Comparison of ENCODE assay signal across 8 worm cellular contexts in genomic region chrV:17921423-17921822, ce11.
TF ChIP-seq lines count a peak whose summit lies in the region.

Gene E01B7.2 (plus strand): TSS chrV:17921772.

TF ChIP-seq in whole organism, L1 larva, 84 proteins besides CTCF, POLR2A, EP300 and RAD21 (continues in another document):
- TF ChIP-seq blmp-1 (tag; optimal IDR thresholded peaks at IDR 0.05; lab: Kevin White, UChicago), result peak; percentile 74
- peak; percentile 8 for TF ChIP-seq hpl-2 (GFP tag; optimal IDR thresholded peaks at IDR 0.05; lab: Kevin White, UChicago)
- peak; percentile 42 for TF ChIP-seq fos-1 (tag; optimal IDR thresholded peaks at IDR 0.05; lab: Kevin White, UChicago)
- peak; percentile 80 for TF ChIP-seq dsc-1 (tag; optimal IDR thresholded peaks at IDR 0.05; lab: Kevin White, UChicago)
- peak; percentile 96 for TF ChIP-seq aly-2 (tag; optimal IDR thresholded peaks at IDR 0.05; lab: Kevin White, UChicago)
- peak; percentile 32 for TF ChIP-seq aha-1 (tag; optimal IDR thresholded peaks at IDR 0.05; lab: Kevin White, UChicago)
- TF ChIP-seq zag-1 (tag; optimal IDR thresholded peaks at IDR 0.05; lab: Kevin White, UChicago), result no peak
- TF ChIP-seq dpl-1 (GFP tag; optimal IDR thresholded peaks at IDR 0.05; lab: Kevin White, UChicago), result peak; percentile 97 to 98 (median 98)
- TF ChIP-seq Y116A8C.19 (tag; optimal IDR thresholded peaks at IDR 0.05; lab: Kevin White, UChicago; ENCODE audit: borderline replicate concordance), result no peak
- no peak for TF ChIP-seq pqm-1 (tag; optimal IDR thresholded peaks at IDR 0.05; lab: Kevin White, UChicago)
- TF ChIP-seq sptf-1 (tag; optimal IDR thresholded peaks at IDR 0.05; lab: Kevin White, UChicago), result no peak

TF ChIP-seq in whole organism, L2 larva, 48 proteins besides CTCF, POLR2A, EP300 and RAD21 (continues in another document):
- no peak for TF ChIP-seq nhr-11 (tag; optimal IDR thresholded peaks at IDR 0.05; lab: Kevin White, UChicago)
- TF ChIP-seq mbf-1 (tag; optimal IDR thresholded peaks at IDR 0.05; lab: Kevin White, UChicago), result no peak
- no peak for TF ChIP-seq nhr-77 (tag; optimal IDR thresholded peaks at IDR 0.05; lab: Kevin White, UChicago)
- peak; percentile 21 for TF ChIP-seq skn-1 (tag; optimal IDR thresholded peaks at IDR 0.05; lab: Kevin White, UChicago)
- TF ChIP-seq alr-1 (tag; optimal IDR thresholded peaks at IDR 0.05; lab: Kevin White, UChicago), result no peak
- TF ChIP-seq elt-1 (tag; optimal IDR thresholded peaks at IDR 0.05; lab: Kevin White, UChicago), result no peak
- no peak for TF ChIP-seq nhr-23 (tag; optimal IDR thresholded peaks at IDR 0.05; lab: Kevin White, UChicago)
- peak; percentile 12 for TF ChIP-seq fos-1 (tag; optimal IDR thresholded peaks at IDR 0.05; lab: Kevin White, UChicago)
- peak; percentile 65 for TF ChIP-seq nhr-21 (tag; optimal IDR thresholded peaks at IDR 0.05; lab: Kevin White, UChicago)
- peak; percentile 99 for TF ChIP-seq gmeb-1 (tag; optimal IDR thresholded peaks at IDR 0.05; lab: Kevin White, UChicago)
- TF ChIP-seq unc-39 (tag; optimal IDR thresholded peaks at IDR 0.05; lab: Kevin White, UChicago), result no peak
- TF ChIP-seq ztf-11 (tag; optimal IDR thresholded peaks at IDR 0.05; lab: Kevin White, UChicago), result no peak

TF ChIP-seq in whole organism, L3 larva, 47 proteins besides CTCF, POLR2A, EP300 and RAD21 (continues in another document):
- TF ChIP-seq nhr-77 (tag; optimal IDR thresholded peaks at IDR 0.05; lab: Kevin White, UChicago), result no peak
- TF ChIP-seq ceh-28 (tag; optimal IDR thresholded peaks at IDR 0.05; lab: Kevin White, UChicago), result peak; percentile 64
- TF ChIP-seq hmg-11 (tag; optimal IDR thresholded peaks at IDR 0.05; lab: Kevin White, UChicago), result peak; percentile 48
- no peak for TF ChIP-seq nhr-237 (tag; optimal IDR thresholded peaks at IDR 0.05; lab: Kevin White, UChicago)
- TF ChIP-seq skn-1 (tag; optimal IDR thresholded peaks at IDR 0.05; lab: Kevin White, UChicago), result peak; percentile 96
- TF ChIP-seq ceh-9 (tag; optimal IDR thresholded peaks at IDR 0.05; lab: Kevin White, UChicago), result no peak
- TF ChIP-seq elt-2 (tag; optimal IDR thresholded peaks at IDR 0.05; lab: Kevin White, UChicago), result peak; percentile 21
- no peak for TF ChIP-seq aly-2 (tag; optimal IDR thresholded peaks at IDR 0.05; lab: Kevin White, UChicago)
- TF ChIP-seq snpc-4 (tag; optimal IDR thresholded peaks at IDR 0.05; lab: Kevin White, UChicago), result peak; percentile 47
- peak; percentile 86 for TF ChIP-seq pha-4 (tag; optimal IDR thresholded peaks at IDR 0.05; lab: Kevin White, UChicago)
- TF ChIP-seq fkh-10 (GFP tag; optimal IDR thresholded peaks at IDR 0.05; lab: Kevin White, UChicago), result peak; percentile 24
- TF ChIP-seq ceh-16 (tag; optimal IDR thresholded peaks at IDR 0.05; lab: Kevin White, UChicago), result no peak

TF ChIP-seq in whole organism, L4 larva, 104 proteins besides CTCF, POLR2A, EP300 and RAD21 (continues in another document):
- peak; percentile 61 for TF ChIP-seq mep-1 (tag; optimal IDR thresholded peaks at IDR 0.05; lab: Kevin White, UChicago)
- peak in 1 of 2 experiments; percentile 76 for TF ChIP-seq unc-62 (GFP tag; optimal IDR thresholded peaks at IDR 0.05 in 1 of 2; lab: Kevin White, UChicago)
- no peak for TF ChIP-seq unc-62 (tag; optimal IDR thresholded peaks at IDR 0.05; lab: Kevin White, UChicago)
- peak; percentile 59 for TF ChIP-seq lin-13 (GFP tag; optimal IDR thresholded peaks at IDR 0.05; lab: Kevin White, UChicago)
- peak in 1 of 2 experiments; percentile 88 for TF ChIP-seq lsy-2 (tag; optimal IDR thresholded peaks at IDR 0.05; lab: Kevin White, UChicago)
- peak; percentile 20 for TF ChIP-seq rbr-2 (tag; optimal IDR thresholded peaks at IDR 0.05; lab: Kevin White, UChicago)
- peak; percentile 98 for TF ChIP-seq lin-38 (GFP tag; IDR thresholded peaks at IDR 0.05; lab: Robert Waterston, UW)
- TF ChIP-seq nhr-11 (tag; optimal IDR thresholded peaks at IDR 0.05; lab: Kevin White, UChicago), result peak; percentile 22
- 0 out of 2 replicates have a peak, but pooled peaks have one; percentile 22 for TF ChIP-seq hmg-1.1 (GFP tag; IDR thresholded peaks at IDR 0.05; lab: Robert Waterston, UW)
- TF ChIP-seq daf-16 (GFP tag; optimal IDR thresholded peaks at IDR 0.05; lab: Kevin White, UChicago), result no peak
- peak; percentile 4 for TF ChIP-seq daf-16 (tag; optimal IDR thresholded peaks at IDR 0.05; lab: Kevin White, UChicago)

TF ChIP-seq in whole organism, early embryonic, 17 proteins besides CTCF, POLR2A, EP300 and RAD21:
- TF ChIP-seq ets-7 (tag; optimal IDR thresholded peaks at IDR 0.05; lab: Kevin White, UChicago), result no peak
- peak; percentile 50 for TF ChIP-seq F13C5.2 (tag; optimal IDR thresholded peaks at IDR 0.05; lab: Kevin White, UChicago)

TF ChIP-seq in whole organism, late embryonic, 69 proteins besides CTCF, POLR2A, EP300 and RAD21 (continues in another document):
- TF ChIP-seq unc-55 (GFP tag; optimal IDR thresholded peaks at IDR 0.05; lab: Kevin White, UChicago), result peak; percentile 46
- no peak for TF ChIP-seq ceh-45 (GFP tag; IDR thresholded peaks at IDR 0.05; lab: Robert Waterston, UW)
- no peak for TF ChIP-seq dmd-4 (tag; optimal IDR thresholded peaks at IDR 0.05; lab: Kevin White, UChicago; ENCODE audit: borderline replicate concordance)
- no peak for TF ChIP-seq T23F11.4 (GFP tag; optimal IDR thresholded peaks at IDR 0.05; lab: Kevin White, UChicago)
- TF ChIP-seq pax-1 (tag; optimal IDR thresholded peaks at IDR 0.05; lab: Kevin White, UChicago), result peak; percentile 56
- no peak for TF ChIP-seq rnt-1 (tag; optimal IDR thresholded peaks at IDR 0.05; lab: Kevin White, UChicago)
- TF ChIP-seq ceh-31 (tag; optimal IDR thresholded peaks at IDR 0.05; lab: Kevin White, UChicago), result no peak
- no peak for TF ChIP-seq hlh-8 (tag; optimal IDR thresholded peaks at IDR 0.05; lab: Kevin White, UChicago)
- no peak for TF ChIP-seq madf-2 (tag; optimal IDR thresholded peaks at IDR 0.05; lab: Kevin White, UChicago)
- peak; percentile 48 for TF ChIP-seq ceh-48 (tag; optimal IDR thresholded peaks at IDR 0.05; lab: Kevin White, UChicago)
- TF ChIP-seq ceh-6 (GFP tag; optimal IDR thresholded peaks at IDR 0.05; lab: Kevin White, UChicago), result no peak
- no peak for TF ChIP-seq eyg-1 (tag; optimal IDR thresholded peaks at IDR 0.05; lab: Kevin White, UChicago)
- TF ChIP-seq ceh-19 (GFP tag; optimal IDR thresholded peaks at IDR 0.05; lab: Kevin White, UChicago), result no peak
- TF ChIP-seq fax-1 (tag; optimal IDR thresholded peaks at IDR 0.05; lab: Kevin White, UChicago), result no peak
- TF ChIP-seq ceh-22 (tag; optimal IDR thresholded peaks at IDR 0.05; lab: Kevin White, UChicago), result no peak
- no peak for TF ChIP-seq ahr-1 (tag; optimal IDR thresholded peaks at IDR 0.05; lab: Kevin White, UChicago)
- TF ChIP-seq che-1 (tag; optimal IDR thresholded peaks at IDR 0.05; lab: Kevin White, UChicago), result no peak

TF ChIP-seq in whole organism, mixed stage, embryonic, 35 proteins besides CTCF, POLR2A, EP300 and RAD21:
- TF ChIP-seq lin-13 (tag; optimal IDR thresholded peaks at IDR 0.05; lab: Kevin White, UChicago) (peak; percentile 72), mep-1 (tag; optimal IDR thresholded peaks at IDR 0.05; lab: Kevin White, UChicago) (peak; percentile 43), ces-1 (GFP tag; optimal IDR thresholded peaks at IDR 0.05; lab: Kevin White, UChicago) (peak; percentile 51), ceh-39 (tag; optimal IDR thresholded peaks at IDR 0.05; lab: Kevin White, UChicago) (peak; percentile 86), pha-4 (tag; optimal IDR thresholded peaks at IDR 0.05; lab: Kevin White, UChicago) (peak; percentile 57), nhr-237 (tag; optimal IDR thresholded peaks at IDR 0.05; lab: Kevin White, UChicago) (peak; percentile 37), sptf-1 (tag; optimal IDR thresholded peaks at IDR 0.05; lab: Kevin White, UChicago) (peak; percentile 10), unc-62 (GFP tag; optimal IDR thresholded peaks at IDR 0.05; lab: Kevin White, UChicago) (no peak), lsy-2 (tag; optimal IDR thresholded peaks at IDR 0.05; lab: Kevin White, UChicago) (peak; percentile 63), bed-3 (GFP tag; optimal IDR thresholded peaks at IDR 0.05; lab: Kevin White, UChicago) (no peak), hlh-1 (tag; optimal IDR thresholded peaks at IDR 0.05; lab: Kevin White, UChicago) (peak; percentile 5), snpc-4 (tag; optimal IDR thresholded peaks at IDR 0.05; lab: Kevin White, UChicago) (no peak)
TF ChIP-seq in whole organism, mixed stage, embryonic: peak in this region for 9.

TF ChIP-seq in whole organism, young adult, 124 proteins besides CTCF, POLR2A, EP300 and RAD21 (continues in another document):
- TF ChIP-seq tbp1 (GFP tag; optimal IDR thresholded peaks at IDR 0.05; lab: Kevin White, UChicago) (peak; percentile 20), atf-7 (tag; optimal IDR thresholded peaks at IDR 0.05; lab: Kevin White, UChicago) (no peak), cebp-1 (GFP tag; IDR thresholded peaks at IDR 0.05; lab: Robert Waterston, UW) (no peak), cebp-1 (tag; optimal IDR thresholded peaks at IDR 0.05; lab: Kevin White, UChicago) (peak; percentile 40), efl-1 (GFP tag; optimal IDR thresholded peaks at IDR 0.05; lab: Kevin White, UChicago) (peak; percentile 88), akir-1 (GFP tag; optimal IDR thresholded peaks at IDR 0.05; lab: Kevin White, UChicago) (no peak), him-1 (tag; optimal IDR thresholded peaks at IDR 0.05; lab: Kevin White, UChicago) (peak; percentile 36), dpl-1 (GFP tag; optimal IDR thresholded peaks at IDR 0.05; lab: Kevin White, UChicago) (peak; percentile 76), F10E7.11 (tag; optimal IDR thresholded peaks at IDR 0.05; lab: Kevin White, UChicago) (no peak), lin-54 (GFP tag; optimal IDR thresholded peaks at IDR 0.05; lab: Kevin White, UChicago) (peak; percentile 95), zfh-2 (GFP tag; conservative IDR thresholded peaks at IDR 0.05; lab: Robert Waterston, UW) (no peak), pbrm-1 (GFP tag; IDR thresholded peaks at IDR 0.05; lab: Robert Waterston, UW) (peak; percentile 60; the same call in 1 of the 2 replicates), F23B12.7 (tag; optimal IDR thresholded peaks at IDR 0.05; lab: Kevin White, UChicago; ENCODE audit: insufficient read depth) (peak; percentile 60), lsl-1 (GFP tag; optimal IDR thresholded peaks at IDR 0.05; lab: Kevin White, UChicago) (peak; percentile 56), lin-26 (GFP tag; IDR thresholded peaks at IDR 0.05; lab: Robert Waterston, UW) (no peak), nfyb-1 (GFP tag; IDR thresholded peaks at IDR 0.05; lab: Robert Waterston, UW) (peak; percentile 41; the same call in 1 of the 2 replicates), lin-35 (GFP tag; optimal IDR thresholded peaks at IDR 0.05; lab: Kevin White, UChicago) (peak; percentile 50 to 91 (median 78)), snpc-3.4 (tag; optimal IDR thresholded peaks at IDR 0.05; lab: Kevin White, UChicago) (peak; percentile 40), mcd-1 (GFP tag; IDR thresholded peaks at IDR 0.05; lab: Robert Waterston, UW) (peak; percentile 97), lag-1 (GFP tag; IDR thresholded peaks at IDR 0.05; lab: Robert Waterston, UW) (no peak), snpc-4 (GFP tag; optimal IDR thresholded peaks at IDR 0.05; lab: Kevin White, UChicago) (no peak), snpc-4 (tag; optimal IDR thresholded peaks at IDR 0.05; lab: Kevin White, UChicago) (peak in 3 of 4 experiments; percentile 3 to 60 (median 27))
